Worm (Caenorhabditis elegans): ENCODE results near the gene W01D2.1.

The W01D2.1 gene

ce11 chrII:14772956-14773788 lies 42.1 kb upstream of the W01D2.1 start, which contains the start of gene Y54E2A.7:
Y54E2A.7 (minus strand) TSS chrII:14773006.
- TF ChIP-seq ztf-4 (tag; optimal IDR thresholded peaks at IDR 0.05), result no peak
- TF ChIP-seq ztf-11 (tag; optimal IDR thresholded peaks at IDR 0.05), result no peak
- TF ChIP-seq mdl-1 (tag; optimal IDR thresholded peaks at IDR 0.05), result no peak
- no peak for TF ChIP-seq ceh-8 (GFP tag; optimal IDR thresholded peaks at IDR 0.05)
- TF ChIP-seq sox-4 (tag; optimal IDR thresholded peaks at IDR 0.05), result no peak
- TF ChIP-seq snu-23 (GFP tag; optimal IDR thresholded peaks at IDR 0.05), result no peak
- TF ChIP-seq ceh-88 (GFP tag; IDR thresholded peaks at IDR 0.05), result no peak

- no peak for TF ChIP-seq xbp-1 (tag; optimal IDR thresholded peaks at IDR 0.05)
- TF ChIP-seq alr-1 (tag; optimal IDR thresholded peaks at IDR 0.05; ENCODE audit: borderline replicate concordance), result no peak
- TF ChIP-seq unc-62 (GFP tag; optimal IDR thresholded peaks at IDR 0.05), result no peak
- no peak for TF ChIP-seq nhr-19 (GFP tag; conservative IDR thresholded peaks at IDR 0.05)
- TF ChIP-seq nhr-20 (tag; optimal IDR thresholded peaks at IDR 0.05), result no peak
- no peak for TF ChIP-seq C04F5.9 (tag; optimal IDR thresholded peaks at IDR 0.05)
- TF ChIP-seq unc-130 (tag; optimal IDR thresholded peaks at IDR 0.05), result no peak
- no peak for TF ChIP-seq elt-3 (tag; optimal IDR thresholded peaks at IDR 0.05)
- no peak for TF ChIP-seq lsy-2 (tag; optimal IDR thresholded peaks at IDR 0.05)
- no peak for TF ChIP-seq blmp-1 (tag; optimal IDR thresholded peaks at IDR 0.05)
- TF ChIP-seq snu-23 (GFP tag; optimal IDR thresholded peaks at IDR 0.05), result no peak
- TF ChIP-seq unc-86 (tag; optimal IDR thresholded peaks at IDR 0.05), result no peak
- no peak for TF ChIP-seq nhr-76 (tag; optimal IDR thresholded peaks at IDR 0.05)
- TF ChIP-seq lin-13 (GFP tag; optimal IDR thresholded peaks at IDR 0.05), result no peak
- no peak for TF ChIP-seq hlh-17 (GFP tag; optimal IDR thresholded peaks at IDR 0.05; ENCODE audit: borderline replicate concordance)
- no peak for TF ChIP-seq zag-1 (tag; optimal IDR thresholded peaks at IDR 0.05)
- no peak for TF ChIP-seq sox-4 (tag; optimal IDR thresholded peaks at IDR 0.05)
- no peak for TF ChIP-seq fkh-8 (tag; optimal IDR thresholded peaks at IDR 0.05)
- no peak for TF ChIP-seq skn-1 (tag; optimal IDR thresholded peaks at IDR 0.05)
Observed at ce11 chrII:14778092-14778491, 37.2 kb upstream of the W01D2.1 start, which contains the start of gene Y54E2A.8. Y54E2A.8 (plus strand) TSS chrII:14778345.

- no peak for TF ChIP-seq zag-1 (tag; optimal IDR thresholded peaks at IDR 0.05)
- no peak for TF ChIP-seq efl-1 (optimal IDR thresholded peaks at IDR 0.05)
- TF ChIP-seq efl-1 (GFP tag; optimal IDR thresholded peaks at IDR 0.05 in 1 of 2), result peak in 1 of 2 experiments; percentile 64
Observed at ce11 chrII:14779851-14780250, 35.5 kb upstream of the W01D2.1 start.

ce11 chrII:14785906-14786305 lies 29.4 kb upstream of the W01D2.1 start, which contains the start of gene Y54E2A.9:
Y54E2A.9 (minus strand) TSS chrII:14786006.
- no peak for TF ChIP-seq nhr-19 (GFP tag; conservative IDR thresholded peaks at IDR 0.05)

ce11 chrII:14790751-14791150 lies 24.6 kb upstream of the W01D2.1 start, which contains the start of gene Y54E2A.10:
Y54E2A.10 (plus strand) TSS chrII:14791051.
- TF ChIP-seq unc-86 (tag; optimal IDR thresholded peaks at IDR 0.05) (no peak), unc-98 (GFP tag; IDR thresholded peaks at IDR 0.05) (no peak), unc-30 (tag; optimal IDR thresholded peaks at IDR 0.05) (no peak), ztf-4 (tag; optimal IDR thresholded peaks at IDR 0.05) (no peak), dpl-1 (GFP tag; optimal IDR thresholded peaks at IDR 0.05) (no peak), sox-4 (tag; optimal IDR thresholded peaks at IDR 0.05) (no peak), lin-14 (GFP tag; optimal IDR thresholded peaks at IDR 0.05) (no peak), nhr-237 (tag; optimal IDR thresholded peaks at IDR 0.05) (no peak), zip-4 (GFP tag; optimal IDR thresholded peaks at IDR 0.05) (no peak), sptf-1 (tag; optimal IDR thresholded peaks at IDR 0.05) (no peak), hlh-4 (tag; optimal IDR thresholded peaks at IDR 0.05) (no peak), ceh-63 (GFP tag; optimal IDR thresholded peaks at IDR 0.05) (no peak), nhr-76 (tag; optimal IDR thresholded peaks at IDR 0.05) (no peak), nhr-84 (tag; optimal IDR thresholded peaks at IDR 0.05) (no peak), lin-39 (tag; optimal IDR thresholded peaks at IDR 0.05) (no peak), mdl-1 (tag; optimal IDR thresholded peaks at IDR 0.05) (no peak), C04F5.9 (tag; optimal IDR thresholded peaks at IDR 0.05) (no peak), jun-1 (tag; optimal IDR thresholded peaks at IDR 0.05) (no peak), efl-3 (GFP tag; optimal IDR thresholded peaks at IDR 0.05) (no peak), rnt-1 (tag; optimal IDR thresholded peaks at IDR 0.05) (no peak)

All from whole organism, L1 larva.